Fruit fly (Drosophila melanogaster): ENCODE data around the gene Trp1.
A peak's percentile ranks its signal among the peaks of the same experiment; 100 is the strongest.

Gene Trp1

DNA sequence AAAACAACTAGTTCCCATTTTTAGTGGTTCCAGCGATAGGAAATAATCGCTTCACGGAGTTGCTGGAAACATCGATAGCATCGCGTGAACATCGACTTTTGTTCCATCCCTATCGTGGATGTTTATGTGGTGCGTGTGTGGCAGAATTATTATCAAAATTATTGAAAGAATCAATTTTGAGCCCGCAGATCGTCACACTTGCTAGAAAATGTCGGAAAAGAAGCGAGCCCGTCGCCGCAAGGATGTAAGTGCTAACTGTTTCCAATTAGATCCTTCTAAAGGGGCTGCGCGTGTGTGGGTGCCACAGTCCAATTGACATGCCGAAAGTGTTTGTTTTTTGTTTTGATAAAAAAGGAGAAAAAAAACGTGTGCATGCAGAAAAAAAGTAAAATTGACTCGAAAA, at the start of gene Trp1 (continued):
- TF ChIP-seq bbx (GFP tag; IDR thresholded peaks at IDR 0.05; ENCODE audit: partially characterized antibody), result peak; percentile 98
- TF ChIP-seq Oli (tag; optimal IDR thresholded peaks at IDR 0.05), result no peak
- no peak for TF ChIP-seq Camta (GFP tag; optimal IDR thresholded peaks at IDR 0.05)
- peak; percentile 27 for TF ChIP-seq CG8924 (tag; optimal IDR thresholded peaks at IDR 0.05)
- peak; percentile 97 for TF ChIP-seq knrl (GFP tag; IDR thresholded peaks at IDR 0.05; ENCODE audit: partially characterized antibody)
- TF ChIP-seq Sox100B (GFP tag; optimal IDR thresholded peaks at IDR 0.05), result no peak
- no peak for TF ChIP-seq ac (GFP tag; optimal IDR thresholded peaks at IDR 0.05)
- TF ChIP-seq tll (GFP tag; optimal IDR thresholded peaks at IDR 0.05), result no peak
- no peak for TF ChIP-seq bigmax (GFP tag; optimal IDR thresholded peaks at IDR 0.05)
- no peak for TF ChIP-seq Neu2 (GFP tag; optimal IDR thresholded peaks at IDR 0.05; ENCODE audit: borderline replicate concordance)
- TF ChIP-seq NC2β (GFP tag; optimal IDR thresholded peaks at IDR 0.05), result no peak
- no peak for TF ChIP-seq CG4820 (GFP tag; optimal IDR thresholded peaks at IDR 0.05)
- TF ChIP-seq CG15011 (GFP tag; optimal IDR thresholded peaks at IDR 0.05), result no peak
- TF ChIP-seq C15 (GFP tag; IDR thresholded peaks at IDR 0.05), result no peak
- no peak for TF ChIP-seq CG18764 (GFP tag; optimal IDR thresholded peaks at IDR 0.05)
- no peak for TF ChIP-seq HLHmδ (GFP tag; optimal IDR thresholded peaks at IDR 0.05)
- TF ChIP-seq Stat92E (GFP tag; optimal IDR thresholded peaks at IDR 0.05), result no peak
- peak; percentile 32 for TF ChIP-seq HmgZ (tag; optimal IDR thresholded peaks at IDR 0.05)
- TF ChIP-seq en (GFP tag; optimal IDR thresholded peaks at IDR 0.05), result no peak
- no peak for TF ChIP-seq hkb (optimal IDR thresholded peaks at IDR 0.05)
- TF ChIP-seq hkb (GFP tag; IDR thresholded peaks at IDR 0.05), result no peak
- TF ChIP-seq oc (tag; optimal IDR thresholded peaks at IDR 0.05), result no peak
- no peak for TF ChIP-seq CG17385 (GFP tag; optimal IDR thresholded peaks at IDR 0.05)
- TF ChIP-seq Elba2 (GFP tag; optimal IDR thresholded peaks at IDR 0.05), result peak; percentile 51
- TF ChIP-seq vvl (GFP tag; IDR thresholded peaks at IDR 0.05), result 0 out of 2 replicates have a peak, but pooled peaks have one; percentile 21
- TF ChIP-seq cas (GFP tag; IDR thresholded peaks at IDR 0.05), result no peak
- TF ChIP-seq ato (GFP tag; IDR thresholded peaks at IDR 0.05; ENCODE audit: partially characterized antibody), result peak; percentile 90
- no peak for TF ChIP-seq CG17186 (GFP tag; optimal IDR thresholded peaks at IDR 0.05)
- TF ChIP-seq gcm2 (GFP tag; optimal IDR thresholded peaks at IDR 0.05), result no peak
- TF ChIP-seq caup (GFP tag; optimal IDR thresholded peaks at IDR 0.05; ENCODE audit: severe bottlenecking), result no peak
- TF ChIP-seq CG2889 (GFP tag; IDR thresholded peaks at IDR 0.05), result no peak
- TF ChIP-seq gem (tag; optimal IDR thresholded peaks at IDR 0.05), result no peak
- no peak for TF ChIP-seq so (GFP tag; IDR thresholded peaks at IDR 0.05)
- no peak for TF ChIP-seq Hmr (GFP tag; optimal IDR thresholded peaks at IDR 0.05)
- no peak for TF ChIP-seq crol (GFP tag; IDR thresholded peaks at IDR 0.05)
- TF ChIP-seq CG13424 (tag; optimal IDR thresholded peaks at IDR 0.05), result no peak
- TF ChIP-seq nmo (GFP tag; optimal IDR thresholded peaks at IDR 0.05), result peak; percentile 15
- TF ChIP-seq Spps (tag; optimal IDR thresholded peaks at IDR 0.05), result no peak
- TF ChIP-seq sim (GFP tag; IDR thresholded peaks at IDR 0.05), result no peak
- TF ChIP-seq emc (GFP tag; optimal IDR thresholded peaks at IDR 0.05), result no peak
- no peak for TF ChIP-seq CG9817 (tag; optimal IDR thresholded peaks at IDR 0.05)
- no peak for TF ChIP-seq CkIIα-i1 (GFP tag; IDR thresholded peaks at IDR 0.05)
- TF ChIP-seq CG7839 (tag; optimal IDR thresholded peaks at IDR 0.05), result no peak
- no peak for TF ChIP-seq CG14014 (GFP tag; IDR thresholded peaks at IDR 0.05)
- peak; percentile 19; the same call in 1 of the 2 replicates for TF ChIP-seq onecut (GFP tag; IDR thresholded peaks at IDR 0.05)
- TF ChIP-seq CG17361 (GFP tag; IDR thresholded peaks at IDR 0.05), result no peak
- no peak for TF ChIP-seq CG3847 (GFP tag; IDR thresholded peaks at IDR 0.05)
- no peak for TF ChIP-seq prd (optimal IDR thresholded peaks at IDR 0.05)
- TF ChIP-seq prd (GFP tag; IDR thresholded peaks at IDR 0.05), result no peak
- TF ChIP-seq Trl (optimal IDR thresholded peaks at IDR 0.05), result no peak
- no peak for TF ChIP-seq Trl (GFP tag; optimal IDR thresholded peaks at IDR 0.05)
- TF ChIP-seq al (GFP tag; IDR thresholded peaks at IDR 0.05), result no peak
